Worm (Caenorhabditis elegans) whole organism, mixed stage, embryonic: ENCODE measurements around the gene unc-69.

ENCODE experiments used
- bed-3 ChIP-seq: fragments of 200-800 bp; sonication (Bioruptor generic); optimal IDR thresholded peaks from 3 replicates; lab custom pipeline; 2018; ENCODE audit warnings: mild to moderate bottlenecking, missing genetic modification characterization, moderate library complexity, missing compliant biosample characterization
- blmp-1 ChIP-seq: fragments of 150-350 bp; optimal IDR thresholded peaks from 2 replicates; lab custom pipeline; 2014; ENCODE audit warnings: missing biosample characterization, missing genetic modification characterization
- ceh-43 ChIP-seq: fragments of 200-800 bp; sonication (Bioruptor generic); optimal IDR thresholded peaks from 2 replicates; lab custom pipeline; 2018; ENCODE audit warnings: mild to moderate bottlenecking, missing genetic modification characterization, moderate library complexity, missing compliant biosample characterization
- ces-1 ChIP-seq: fragments of 150-350 bp; optimal IDR thresholded peaks from 2 replicates; lab custom pipeline; 2014; ENCODE audit warnings: missing biosample characterization, missing genetic modification reagents, missing genetic modification characterization
- elt-1 ChIP-seq: sonication (generic microtip); optimal IDR thresholded peaks from 2 replicates; lab custom pipeline; 2017; ENCODE audit warnings: missing genetic modification characterization, mild to moderate bottlenecking, missing compliant biosample characterization, antibody characterized with exemption, moderate library complexity, borderline replicate concordance; ENCODE audit not compliant: insufficient read depth
- mab-5 ChIP-seq: fragments of 150-350 bp; optimal IDR thresholded peaks from 2 replicates; lab custom pipeline; 2014; ENCODE audit warnings: missing biosample characterization, missing genetic modification characterization
- mep-1 ChIP-seq: fragments of 150-350 bp; optimal IDR thresholded peaks from 2 replicates; lab custom pipeline; 2017; ENCODE audit warnings: missing biosample characterization, missing genetic modification reagents, missing genetic modification characterization, inconsistent platforms
- nhr-12 ChIP-seq: fragments of 150-350 bp; optimal IDR thresholded peaks from 2 replicates; lab custom pipeline; 2014; ENCODE audit warnings: missing biosample characterization, missing genetic modification characterization
- nhr-237 ChIP-seq: fragments of 150-350 bp; optimal IDR thresholded peaks from 2 replicates; lab custom pipeline; 2014; ENCODE audit warnings: missing biosample characterization, missing genetic modification characterization
- pha-4 ChIP-seq: fragments of 150-350 bp; optimal IDR thresholded peaks from 2 replicates; lab custom pipeline; 2018; ENCODE audit warnings: missing biosample characterization, missing genetic modification reagents, missing genetic modification characterization
- sem-2 ChIP-seq: fragments of 200-800 bp; sonication (Bioruptor generic); optimal IDR thresholded peaks from 2 replicates; lab custom pipeline; 2018; ENCODE audit warnings: mild to moderate bottlenecking, missing genetic modification characterization, missing compliant biosample characterization
- snpc-4 ChIP-seq: fragments of 150-350 bp; optimal IDR thresholded peaks from 2 replicates; lab custom pipeline; 2014; ENCODE audit warnings: missing biosample characterization, missing genetic modification characterization
- tbx-8 ChIP-seq: fragments of 200-800 bp; sonication (Bioruptor generic); optimal IDR thresholded peaks from 2 replicates; lab custom pipeline; 2018; ENCODE audit warnings: mild to moderate bottlenecking, missing genetic modification characterization, moderate library complexity, missing compliant biosample characterization
- unc-120 ChIP-seq: sonication (generic microtip); optimal IDR thresholded peaks from 2 replicates; lab custom pipeline; 2017; ENCODE audit warnings: missing genetic modification characterization, missing compliant biosample characterization; ENCODE audit not compliant: poor library complexity, severe bottlenecking

DNA sequence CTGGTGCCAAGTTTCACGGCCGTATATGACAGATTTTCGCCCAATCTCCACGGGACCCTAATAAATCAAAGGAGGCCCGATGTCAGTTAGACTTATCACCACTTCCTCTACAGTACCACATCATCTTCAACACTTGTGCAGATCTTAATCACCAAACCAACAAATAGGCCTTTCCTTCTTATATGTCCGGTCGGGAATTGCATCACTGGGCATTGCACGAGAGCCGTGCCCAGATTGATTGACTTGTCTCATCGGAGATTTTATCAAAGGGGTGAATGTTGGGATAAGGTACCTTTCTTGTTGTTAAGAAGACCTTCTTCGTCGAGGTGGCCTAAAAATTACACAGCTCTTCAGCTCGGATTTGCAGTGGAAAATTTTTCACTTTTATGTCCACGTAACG lies 26.0 kb downstream of the unc-69 start:
- no peak for TF ChIP-seq ces-1 (GFP tag; lab: Kevin White, UChicago)
- no peak for TF ChIP-seq nhr-12 (tag; lab: Kevin White, UChicago)
- no peak for TF ChIP-seq mep-1 (tag; lab: Kevin White, UChicago)
- TF ChIP-seq nhr-237 (tag; lab: Kevin White, UChicago) = no peak
- no peak for TF ChIP-seq unc-120 (tag; lab: Kevin White, UChicago)
- TF ChIP-seq elt-1 (tag; lab: Kevin White, UChicago) = peak; percentile 83
- TF ChIP-seq pha-4 (tag; lab: Kevin White, UChicago) = no peak
- no peak for TF ChIP-seq sem-2
- TF ChIP-seq mab-5 (tag; lab: Kevin White, UChicago) = no peak
- no peak for TF ChIP-seq blmp-1 (tag; lab: Kevin White, UChicago)
- TF ChIP-seq bed-3 = no peak
- no peak for TF ChIP-seq ceh-43 (GFP tag; lab: Kevin White, UChicago)
- no peak for TF ChIP-seq snpc-4
- TF ChIP-seq tbx-8 (GFP tag; lab: Kevin White, UChicago) = no peak
